Fruit fly (Drosophila melanogaster): ENCODE results near the gene CG43085.
A peak's percentile ranks its signal among the peaks of the same experiment; 100 is the strongest.

DNA sequence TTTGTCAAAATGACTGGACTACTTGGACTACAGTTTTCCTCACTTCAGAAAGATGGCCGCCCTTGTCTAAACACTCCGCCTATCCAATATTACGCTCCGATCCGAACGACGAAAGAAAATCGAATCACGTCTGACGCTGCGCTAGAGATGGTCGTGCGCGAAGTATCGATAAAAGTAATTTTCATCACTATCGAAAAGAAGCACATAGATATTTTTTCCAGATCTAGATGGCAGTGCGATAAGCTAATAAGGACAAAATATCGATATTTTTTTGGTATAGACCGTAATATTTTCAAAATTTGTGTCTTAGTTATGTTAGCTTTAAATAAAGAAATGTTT, 1.7 kb downstream of the CG43085 start, which contains the start of gene Pep:
- TF ChIP-seq CG16779 (tag; optimal IDR thresholded peaks at IDR 0.05) = no peak
- TF ChIP-seq Met (GFP tag; optimal IDR thresholded peaks at IDR 0.05) = peak; percentile 35
